Worm (Caenorhabditis elegans): ENCODE measurements around the gene C33G3.4.

C33G3.4 gene

DNA sequence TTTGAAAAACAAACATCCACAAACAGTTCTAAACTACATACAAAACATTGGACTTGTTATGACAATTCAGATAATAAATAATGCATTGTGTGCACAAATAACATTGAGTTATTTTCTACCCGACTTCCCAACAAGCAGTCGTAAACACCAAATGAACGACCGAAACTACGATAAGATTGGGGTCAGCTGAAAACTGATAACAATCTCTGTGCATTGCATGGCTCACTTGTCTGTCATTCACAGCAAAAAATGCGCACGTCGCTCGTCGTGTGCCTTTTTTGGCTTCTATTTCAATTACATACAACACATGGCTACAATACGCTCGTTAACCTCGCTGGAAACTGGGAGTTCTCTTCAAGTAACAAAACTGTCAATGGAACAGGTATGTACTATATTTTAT lies at the start of gene C33G3.4:
Gene C33G3.4, plus strand, starts transcription at position 213 of the 400 bp plus-strand sequence.
- no peak for TF ChIP-seq hlh-17 (GFP tag; optimal IDR thresholded peaks at IDR 0.05; ENCODE audit: borderline replicate concordance)
- no peak for TF ChIP-seq egl-27 (tag; optimal IDR thresholded peaks at IDR 0.05)
- TF ChIP-seq tlp-1 (tag; optimal IDR thresholded peaks at IDR 0.05): no peak
- no peak for TF ChIP-seq unc-62 (GFP tag; optimal IDR thresholded peaks at IDR 0.05)
- TF ChIP-seq nhr-20 (tag; optimal IDR thresholded peaks at IDR 0.05): no peak
- no peak for TF ChIP-seq hpl-2 (GFP tag; optimal IDR thresholded peaks at IDR 0.05)
- TF ChIP-seq fkh-8 (tag; optimal IDR thresholded peaks at IDR 0.05): no peak
- no peak for TF ChIP-seq nhr-12 (tag; optimal IDR thresholded peaks at IDR 0.05)
- peak; percentile 78 for TF ChIP-seq elt-2 (tag; optimal IDR thresholded peaks at IDR 0.05)
- no peak for TF ChIP-seq elt-3 (tag; optimal IDR thresholded peaks at IDR 0.05)
- no peak for TF ChIP-seq nhr-71 (tag; optimal IDR thresholded peaks at IDR 0.05)
- TF ChIP-seq unc-98 (GFP tag; IDR thresholded peaks at IDR 0.05): no peak
- TF ChIP-seq lin-35 (GFP tag; optimal IDR thresholded peaks at IDR 0.05): peak in 1 of 2 experiments; percentile 6

DNA sequence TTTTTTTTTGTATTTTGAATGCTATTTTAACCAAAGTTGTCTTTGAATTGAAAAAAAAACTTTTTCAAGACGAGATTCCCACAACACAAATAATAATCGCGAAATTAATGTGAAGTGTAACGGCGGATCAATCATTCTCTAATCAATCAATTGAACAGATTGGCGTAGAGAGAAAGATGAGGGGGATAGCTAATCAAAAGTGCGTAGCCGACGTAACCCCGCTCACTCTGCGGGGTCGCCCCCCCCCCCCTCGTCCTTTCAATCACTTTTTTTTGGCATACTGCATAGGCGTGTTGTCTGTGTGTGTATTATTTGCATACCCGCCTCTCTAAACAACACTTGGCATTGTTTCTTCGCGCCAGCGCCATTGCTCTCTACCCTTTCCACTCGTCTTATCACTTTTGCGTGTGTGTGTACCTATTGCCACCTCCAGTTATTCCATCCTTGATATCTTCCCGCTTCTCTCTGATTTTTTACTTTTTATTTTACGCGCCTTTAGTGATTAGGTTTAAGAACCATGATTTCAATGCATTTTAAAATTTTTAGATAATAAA lies 46.5 kb upstream of the C33G3.4 start:
- no peak for TF ChIP-seq ceh-90 (tag; optimal IDR thresholded peaks at IDR 0.05)
- peak; percentile 40 for TF ChIP-seq lin-14 (GFP tag; optimal IDR thresholded peaks at IDR 0.05)
- no peak for TF ChIP-seq efl-3 (GFP tag; optimal IDR thresholded peaks at IDR 0.05)
- no peak for TF ChIP-seq C16A3.4 (tag; optimal IDR thresholded peaks at IDR 0.05)
- peak in 1 of 2 experiments; percentile 26 for TF ChIP-seq lin-35 (GFP tag; optimal IDR thresholded peaks at IDR 0.05)
- peak; percentile 15 for TF ChIP-seq nhr-20 (tag; optimal IDR thresholded peaks at IDR 0.05)
- no peak for TF ChIP-seq irx-1 (tag; optimal IDR thresholded peaks at IDR 0.05)
- TF ChIP-seq elt-2 (tag; optimal IDR thresholded peaks at IDR 0.05): peak; percentile 50

DNA sequence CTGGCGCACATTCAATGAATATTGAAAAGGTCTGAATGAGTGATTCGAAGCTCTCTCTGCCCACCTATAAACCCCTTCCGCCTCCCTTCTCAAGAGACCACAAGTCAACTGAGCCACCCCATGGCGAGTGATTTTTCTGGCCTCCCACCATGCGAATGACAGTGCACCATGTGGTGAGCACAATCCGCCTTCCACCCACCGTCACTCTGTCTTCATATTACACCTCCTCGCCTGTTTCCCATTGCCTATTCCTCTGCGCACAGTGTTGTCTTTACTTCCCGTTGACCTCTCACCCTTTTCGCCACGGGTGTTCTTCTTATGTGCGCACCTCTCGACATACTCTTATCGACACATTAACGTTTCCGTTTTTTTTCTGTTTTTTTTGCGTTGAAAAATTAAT lies 44.1 kb upstream of the C33G3.4 start:
- no peak for TF ChIP-seq mef-2 (tag; optimal IDR thresholded peaks at IDR 0.05)
- no peak for TF ChIP-seq unc-62 (GFP tag; optimal IDR thresholded peaks at IDR 0.05)
- no peak for TF ChIP-seq F16B12.6 (tag; optimal IDR thresholded peaks at IDR 0.05)
- TF ChIP-seq ceh-63 (GFP tag; optimal IDR thresholded peaks at IDR 0.05): no peak

DNA sequence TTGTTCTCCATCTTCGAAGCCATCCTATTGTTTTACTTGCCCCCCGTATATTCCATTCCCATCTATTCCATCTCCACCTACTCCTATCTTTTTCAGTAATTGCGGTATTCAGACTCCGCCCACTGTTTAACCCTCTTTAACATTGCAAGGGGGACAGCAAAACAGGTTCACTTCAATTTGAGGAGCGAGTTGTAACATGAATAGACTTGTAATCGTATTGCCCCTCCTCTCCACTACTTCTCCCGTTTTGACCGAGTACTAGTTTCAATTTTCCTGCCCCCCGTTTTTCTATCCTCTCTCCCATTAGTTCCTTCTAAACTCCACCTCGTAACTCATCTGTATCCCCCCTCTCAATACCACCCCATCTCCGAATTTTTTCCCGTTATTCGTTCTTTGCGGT lies 42.5 kb upstream of the C33G3.4 start:
- TF ChIP-seq lsy-2 (tag; optimal IDR thresholded peaks at IDR 0.05) (no peak), ama-1 (optimal IDR thresholded peaks at IDR 0.05) (no peak), fos-1 (tag; optimal IDR thresholded peaks at IDR 0.05) (no peak), lir-3 (tag; optimal IDR thresholded peaks at IDR 0.05; ENCODE audit: poor library complexity) (no peak), snu-23 (GFP tag; optimal IDR thresholded peaks at IDR 0.05) (peak; percentile 3), sptf-1 (tag; optimal IDR thresholded peaks at IDR 0.05) (no peak), nhr-71 (tag; optimal IDR thresholded peaks at IDR 0.05) (no peak), efl-1 (optimal IDR thresholded peaks at IDR 0.05) (no peak), efl-1 (GFP tag; optimal IDR thresholded peaks at IDR 0.05 in 1 of 2) (peak in 1 of 2 experiments; percentile 66), F16B12.6 (tag; optimal IDR thresholded peaks at IDR 0.05) (no peak), lin-14 (GFP tag; optimal IDR thresholded peaks at IDR 0.05) (peak; percentile 15), Y116A8C.19 (tag; optimal IDR thresholded peaks at IDR 0.05; ENCODE audit: borderline replicate concordance) (no peak)

DNA sequence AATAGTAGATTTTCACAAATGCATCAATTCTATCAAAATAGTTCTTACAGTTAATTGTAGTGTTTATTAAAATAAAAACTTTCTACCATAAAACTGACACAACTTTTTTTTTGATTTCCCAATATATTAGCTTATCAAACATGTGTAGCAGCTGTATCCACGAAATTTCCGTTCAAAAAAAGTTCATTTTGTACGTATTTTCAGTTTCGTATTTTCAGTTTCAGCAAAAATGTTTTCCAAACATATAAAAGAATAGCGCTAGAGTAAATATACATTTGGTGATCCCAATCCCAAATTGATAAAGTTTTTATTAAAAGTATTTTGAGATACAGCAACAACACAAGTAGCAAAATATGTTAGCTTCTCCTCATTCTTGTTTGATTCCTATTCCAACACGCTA lies 41.6 kb upstream of the C33G3.4 start:
- no peak for TF ChIP-seq F16B12.6 (tag; optimal IDR thresholded peaks at IDR 0.05)
- no peak for TF ChIP-seq sup-37 (GFP tag; optimal IDR thresholded peaks at IDR 0.05)
- no peak for TF ChIP-seq nhr-28 (tag; optimal IDR thresholded peaks at IDR 0.05)
- TF ChIP-seq nhr-47 (tag; optimal IDR thresholded peaks at IDR 0.05): no peak
- TF ChIP-seq sptf-1 (tag; optimal IDR thresholded peaks at IDR 0.05): no peak
- no peak for TF ChIP-seq egl-13 (tag; optimal IDR thresholded peaks at IDR 0.05)
- no peak for TF ChIP-seq blmp-1 (tag; optimal IDR thresholded peaks at IDR 0.05)
- no peak for TF ChIP-seq zip-4 (GFP tag; optimal IDR thresholded peaks at IDR 0.05)
- no peak for TF ChIP-seq ama-1 (optimal IDR thresholded peaks at IDR 0.05)
- TF ChIP-seq ceh-90 (tag; optimal IDR thresholded peaks at IDR 0.05): no peak
- TF ChIP-seq nhr-237 (tag; optimal IDR thresholded peaks at IDR 0.05): no peak
- TF ChIP-seq unc-30 (tag; optimal IDR thresholded peaks at IDR 0.05): no peak
- no peak for TF ChIP-seq isw-1 (GFP tag; IDR thresholded peaks at IDR 0.05)
- TF ChIP-seq lin-14 (GFP tag; optimal IDR thresholded peaks at IDR 0.05): no peak
- TF ChIP-seq mab-9 (GFP tag; IDR thresholded peaks at IDR 0.05): no peak
- no peak for TF ChIP-seq aha-1 (tag; optimal IDR thresholded peaks at IDR 0.05)
- no peak for TF ChIP-seq nhr-77 (tag; optimal IDR thresholded peaks at IDR 0.05)
- TF ChIP-seq C04F5.9 (tag; optimal IDR thresholded peaks at IDR 0.05): no peak
- TF ChIP-seq efl-1 (optimal IDR thresholded peaks at IDR 0.05): no peak
- no peak for TF ChIP-seq efl-1 (GFP tag; optimal IDR thresholded peaks at IDR 0.05 in 1 of 2)

Data from whole organism, L1 larva.